Worm (Caenorhabditis elegans): ENCODE results near the gene fbxb-19.

The fbxb-19 gene

DNA sequence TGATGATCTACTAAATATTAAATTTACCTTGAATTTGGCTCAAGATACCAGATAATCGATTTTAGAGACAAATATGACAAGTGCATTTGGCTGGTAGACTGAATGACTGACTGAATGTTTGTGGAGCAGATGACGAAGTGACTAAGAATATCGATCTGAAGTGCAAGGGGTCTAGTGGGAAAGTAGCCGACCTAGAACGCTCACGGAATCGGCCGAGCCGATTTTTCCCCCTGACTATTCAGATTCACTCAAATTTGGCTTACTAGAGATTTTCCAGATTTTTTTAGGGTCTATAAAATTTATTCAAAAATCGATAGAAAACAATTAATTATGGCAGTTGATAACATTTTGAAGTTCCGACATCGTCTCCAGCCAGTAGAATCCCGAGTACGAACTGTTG, 5.5 kb upstream of the fbxb-19 start, which contains the start of gene fbxc-26:
fbxc-26 (minus strand) TSS at position 101 of the 400 bp plus-strand sequence.
- TF ChIP-seq ztf-11 (tag; optimal IDR thresholded peaks at IDR 0.05) (no peak), egl-5 (tag; optimal IDR thresholded peaks at IDR 0.05) (no peak), ceh-28 (tag; optimal IDR thresholded peaks at IDR 0.05) (no peak), elt-1 (tag; optimal IDR thresholded peaks at IDR 0.05) (no peak), ZK546.5 (tag; optimal IDR thresholded peaks at IDR 0.05) (no peak), egl-27 (tag; optimal IDR thresholded peaks at IDR 0.05) (no peak), elt-2 (tag; optimal IDR thresholded peaks at IDR 0.05) (no peak), aly-2 (tag; optimal IDR thresholded peaks at IDR 0.05) (no peak), pqm-1 (tag; optimal IDR thresholded peaks at IDR 0.05) (no peak), sea-2 (GFP tag; optimal IDR thresholded peaks at IDR 0.05) (no peak), lsy-12 (tag; optimal IDR thresholded peaks at IDR 0.05) (no peak), nfya-1 (tag; optimal IDR thresholded peaks at IDR 0.05; ENCODE audit: insufficient read depth) (no peak), ama-1 (optimal IDR thresholded peaks at IDR 0.05) (no peak), snpc-4 (tag; optimal IDR thresholded peaks at IDR 0.05) (no peak), mdl-1 (tag; optimal IDR thresholded peaks at IDR 0.05) (no peak), nhr-23 (tag; optimal IDR thresholded peaks at IDR 0.05) (no peak), lin-39 (tag; optimal IDR thresholded peaks at IDR 0.05) (no peak)

DNA sequence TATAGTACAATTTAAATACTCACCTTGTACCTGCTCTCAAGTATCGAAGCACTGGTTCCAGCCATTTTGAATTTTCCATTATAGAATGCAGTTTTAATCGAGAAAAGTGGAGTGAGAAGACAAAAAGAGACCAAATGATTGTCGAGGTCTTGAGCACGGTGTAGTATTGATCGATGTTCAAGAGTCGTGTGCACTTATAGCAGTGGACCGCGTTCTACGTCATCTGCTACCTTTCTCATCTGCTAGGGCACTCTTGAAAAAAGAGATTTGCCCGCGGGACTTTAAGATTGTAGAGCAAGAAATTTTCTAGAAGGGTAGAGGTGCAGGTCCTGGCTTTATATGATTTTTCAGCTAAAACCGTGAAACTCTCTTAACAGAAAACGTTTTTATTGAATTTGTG, 3.8 kb upstream of the fbxb-19 start, which contains the start of gene fbxc-21:
fbxc-21 (minus strand) TSS at position 101 of the 400 bp plus-strand sequence.
- TF ChIP-seq mdl-1 (tag; optimal IDR thresholded peaks at IDR 0.05): no peak
- TF ChIP-seq elt-1 (tag; optimal IDR thresholded peaks at IDR 0.05): no peak
- no peak for TF ChIP-seq pha-4 (tag; optimal IDR thresholded peaks at IDR 0.05)
- TF ChIP-seq unc-62 (GFP tag; optimal IDR thresholded peaks at IDR 0.05): no peak
- TF ChIP-seq hmg-11 (tag; optimal IDR thresholded peaks at IDR 0.05): no peak
- TF ChIP-seq daf-12 (tag; optimal IDR thresholded peaks at IDR 0.05): no peak
- TF ChIP-seq ztf-4 (tag; optimal IDR thresholded peaks at IDR 0.05): no peak
- no peak for TF ChIP-seq snpc-4 (tag; optimal IDR thresholded peaks at IDR 0.05)
- TF ChIP-seq nhr-43 (tag; optimal IDR thresholded peaks at IDR 0.05; ENCODE audit: poor library complexity, severe bottlenecking): no peak
- no peak for TF ChIP-seq unc-39 (tag; optimal IDR thresholded peaks at IDR 0.05)

DNA sequence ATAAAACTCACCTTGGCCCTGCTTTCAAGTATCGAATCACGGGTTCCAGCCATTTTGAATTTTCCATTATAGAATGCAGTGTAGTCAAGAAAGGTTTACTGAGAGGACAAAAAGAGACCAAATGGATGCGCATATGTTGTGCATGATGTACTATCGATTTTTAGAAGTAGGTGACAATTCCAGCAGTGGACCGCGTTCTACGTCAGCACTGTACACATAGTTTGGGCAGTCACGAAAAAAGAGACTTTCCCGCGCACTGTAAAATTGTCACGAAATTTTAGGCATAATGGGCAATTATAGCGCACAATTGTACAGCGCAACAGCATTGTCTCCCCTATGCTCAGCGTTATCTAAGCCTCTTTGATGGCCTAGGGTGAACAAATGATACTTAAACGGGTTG, 2.0 kb upstream of the fbxb-19 start, which contains the start of gene fbxc-22:
fbxc-22 (minus strand) TSS at position 101 of the 400 bp plus-strand sequence.
- TF ChIP-seq pqm-1 (tag; optimal IDR thresholded peaks at IDR 0.05) (no peak), hmg-11 (tag; optimal IDR thresholded peaks at IDR 0.05) (no peak), pha-4 (tag; optimal IDR thresholded peaks at IDR 0.05) (no peak), nhr-11 (tag; optimal IDR thresholded peaks at IDR 0.05) (no peak), ceh-9 (tag; optimal IDR thresholded peaks at IDR 0.05) (no peak), unc-39 (tag; optimal IDR thresholded peaks at IDR 0.05) (no peak), R02D3.7 (tag; optimal IDR thresholded peaks at IDR 0.05) (no peak), nhr-25 (tag; optimal IDR thresholded peaks at IDR 0.05) (no peak), snpc-4 (tag; optimal IDR thresholded peaks at IDR 0.05) (no peak), fkh-10 (GFP tag; optimal IDR thresholded peaks at IDR 0.05) (no peak), nhr-76 (tag; optimal IDR thresholded peaks at IDR 0.05) (no peak), skn-1 (tag; optimal IDR thresholded peaks at IDR 0.05) (no peak), lin-15B (tag; optimal IDR thresholded peaks at IDR 0.05) (no peak), lsy-12 (tag; optimal IDR thresholded peaks at IDR 0.05) (no peak), elt-1 (tag; optimal IDR thresholded peaks at IDR 0.05) (no peak), nhr-43 (tag; optimal IDR thresholded peaks at IDR 0.05; ENCODE audit: poor library complexity, severe bottlenecking) (no peak), elt-3 (tag; optimal IDR thresholded peaks at IDR 0.05) (no peak)

DNA sequence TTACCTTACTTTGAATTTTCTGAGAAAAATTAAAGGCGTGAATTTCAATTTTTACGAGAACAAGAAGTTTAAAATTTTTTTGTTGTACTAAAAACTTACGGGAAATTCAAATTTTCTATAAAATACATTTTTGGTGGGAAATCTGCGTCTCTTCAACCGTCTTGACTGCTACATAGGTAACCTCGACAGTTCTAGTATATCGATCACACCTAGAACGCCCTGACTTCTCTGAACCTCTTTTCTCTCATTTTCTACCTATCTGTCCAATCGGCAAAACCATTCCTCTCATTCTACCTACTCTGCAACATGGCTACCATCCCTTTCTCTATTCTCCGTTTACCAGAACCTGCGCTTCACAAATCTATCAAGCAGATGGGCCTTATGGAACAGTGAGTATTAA, 5.2 kb downstream of the fbxb-19 start, which contains the start of gene fbxb-25:
fbxb-25 (plus strand) TSS at position 301 of the 400 bp plus-strand sequence.
- no peak for TF ChIP-seq snpc-4 (tag; optimal IDR thresholded peaks at IDR 0.05)
- no peak for TF ChIP-seq nfya-1 (tag; optimal IDR thresholded peaks at IDR 0.05; ENCODE audit: insufficient read depth)
- TF ChIP-seq nhr-23 (tag; optimal IDR thresholded peaks at IDR 0.05): no peak
- no peak for TF ChIP-seq nhr-237 (tag; optimal IDR thresholded peaks at IDR 0.05)
- TF ChIP-seq nhr-76 (tag; optimal IDR thresholded peaks at IDR 0.05): no peak
- no peak for TF ChIP-seq daf-12 (tag; optimal IDR thresholded peaks at IDR 0.05)
- TF ChIP-seq pha-4 (tag; optimal IDR thresholded peaks at IDR 0.05): no peak

DNA sequence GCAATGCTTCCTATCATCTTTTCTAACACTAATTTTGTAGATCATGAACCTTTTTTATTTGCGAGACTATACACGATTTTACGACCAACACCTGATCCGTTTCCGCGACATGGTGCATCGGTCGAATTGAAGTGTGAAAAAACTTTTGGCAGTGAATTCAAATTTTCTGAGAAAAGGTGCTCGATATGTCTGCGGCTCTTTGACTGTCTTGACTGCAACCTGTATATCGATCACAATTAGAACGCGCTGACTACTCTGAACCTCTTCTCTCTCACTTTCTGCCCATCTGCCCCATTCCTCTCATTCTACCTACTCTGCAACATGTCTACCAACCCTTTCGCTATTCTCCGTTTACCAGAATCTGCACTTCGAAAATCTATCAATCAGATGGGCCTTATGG, 6.8 kb downstream of the fbxb-19 start, which contains the start of gene fbxb-26:
fbxb-26 (plus strand) TSS at position 301 of the 400 bp plus-strand sequence.
- no peak for TF ChIP-seq ztf-4 (tag; optimal IDR thresholded peaks at IDR 0.05)
- TF ChIP-seq mdl-1 (tag; optimal IDR thresholded peaks at IDR 0.05): no peak
- no peak for TF ChIP-seq zag-1 (tag; optimal IDR thresholded peaks at IDR 0.05)
- TF ChIP-seq ama-1 (optimal IDR thresholded peaks at IDR 0.05): no peak
- TF ChIP-seq nhr-67 (tag; optimal IDR thresholded peaks at IDR 0.05): no peak
- no peak for TF ChIP-seq egl-27 (tag; optimal IDR thresholded peaks at IDR 0.05)
- no peak for TF ChIP-seq daf-12 (tag; optimal IDR thresholded peaks at IDR 0.05)
- no peak for TF ChIP-seq nhr-28 (tag; optimal IDR thresholded peaks at IDR 0.05)
- no peak for TF ChIP-seq unc-39 (tag; optimal IDR thresholded peaks at IDR 0.05)
- TF ChIP-seq ceh-9 (tag; optimal IDR thresholded peaks at IDR 0.05): no peak
- TF ChIP-seq lin-15B (tag; optimal IDR thresholded peaks at IDR 0.05): no peak
- TF ChIP-seq unc-62 (GFP tag; optimal IDR thresholded peaks at IDR 0.05): no peak
- no peak for TF ChIP-seq sea-2 (GFP tag; optimal IDR thresholded peaks at IDR 0.05)
- no peak for TF ChIP-seq aly-2 (tag; optimal IDR thresholded peaks at IDR 0.05)
- TF ChIP-seq elt-3 (tag; optimal IDR thresholded peaks at IDR 0.05): no peak
- no peak for TF ChIP-seq ceh-16 (tag; optimal IDR thresholded peaks at IDR 0.05)
- TF ChIP-seq nhr-237 (tag; optimal IDR thresholded peaks at IDR 0.05): no peak
- TF ChIP-seq ztf-11 (tag; optimal IDR thresholded peaks at IDR 0.05): no peak
- no peak for TF ChIP-seq nhr-77 (tag; optimal IDR thresholded peaks at IDR 0.05)
- TF ChIP-seq egl-5 (tag; optimal IDR thresholded peaks at IDR 0.05): no peak
